Worm (Caenorhabditis elegans): Measurements from ENCODE around the gene dsh-1.

ce11 chrII:5205286-5205685 lies 19.9 kb downstream of the dsh-1 start:
- TF ChIP-seq ama-1 (optimal IDR thresholded peaks at IDR 0.05) (no peak), hmg-4 (GFP tag; optimal IDR thresholded peaks at IDR 0.05) (no peak), tbx-37 (GFP tag; conservative IDR thresholded peaks at IDR 0.05) (no peak)

All from whole organism, early embryonic.